Worm (Caenorhabditis elegans): Measurements from ENCODE around the gene svop-1.

ce11 chrIII:8919784-8920183, 34.5 kb upstream of the svop-1 start, which contains the start of gene ZK637.15:
- TF ChIP-seq R02D3.7 (tag; optimal IDR thresholded peaks at IDR 0.05) (no peak), egl-27 (tag; optimal IDR thresholded peaks at IDR 0.05) (no peak), fkh-2 (tag; optimal IDR thresholded peaks at IDR 0.05) (no peak), ztf-11 (tag; optimal IDR thresholded peaks at IDR 0.05) (no peak), fkh-10 (GFP tag; optimal IDR thresholded peaks at IDR 0.05) (no peak)
